Worm (Caenorhabditis elegans): ENCODE data around the gene srd-13.
A peak's percentile ranks its signal among the peaks of the same experiment; 100 is the strongest.

Gene srd-13

DNA sequence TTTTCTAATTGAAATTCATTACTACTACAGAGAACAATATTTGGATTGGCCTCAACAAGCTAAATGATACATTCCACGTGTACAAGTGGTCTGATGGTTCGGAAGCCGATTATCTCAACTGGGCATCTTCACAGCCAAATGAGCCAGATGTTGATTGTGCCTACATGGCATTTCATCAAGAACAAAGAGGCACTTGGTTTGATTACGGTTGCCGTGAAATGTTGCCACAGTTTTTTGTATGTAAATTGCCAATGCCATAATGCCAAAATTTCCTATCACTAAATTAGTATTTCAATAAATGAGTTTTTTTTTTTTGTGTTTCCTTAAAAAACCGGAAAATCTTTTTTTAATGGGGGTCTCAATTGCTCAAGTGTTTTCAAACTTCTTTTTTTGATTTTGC, 19.2 kb upstream of the srd-13 start:
- no peak for TF ChIP-seq crh-2 (tag; optimal IDR thresholded peaks at IDR 0.05)
- no peak for TF ChIP-seq ceh-16 (tag; optimal IDR thresholded peaks at IDR 0.05)
- no peak for TF ChIP-seq ztf-4 (tag; optimal IDR thresholded peaks at IDR 0.05)
- TF ChIP-seq nhr-12 (tag; optimal IDR thresholded peaks at IDR 0.05) = no peak
- TF ChIP-seq nhr-129 (tag; optimal IDR thresholded peaks at IDR 0.05) = no peak
- TF ChIP-seq gmeb-1 (tag; optimal IDR thresholded peaks at IDR 0.05) = no peak
- TF ChIP-seq F13H6.1 (tag; optimal IDR thresholded peaks at IDR 0.05) = no peak
- TF ChIP-seq mab-5 (tag; optimal IDR thresholded peaks at IDR 0.05) = no peak
- TF ChIP-seq unc-55 (GFP tag; optimal IDR thresholded peaks at IDR 0.05) = no peak
- TF ChIP-seq lin-39 (tag; optimal IDR thresholded peaks at IDR 0.05) = no peak
- TF ChIP-seq elt-3 (tag; optimal IDR thresholded peaks at IDR 0.05) = no peak
- no peak for TF ChIP-seq nhr-25 (tag; optimal IDR thresholded peaks at IDR 0.05)

DNA sequence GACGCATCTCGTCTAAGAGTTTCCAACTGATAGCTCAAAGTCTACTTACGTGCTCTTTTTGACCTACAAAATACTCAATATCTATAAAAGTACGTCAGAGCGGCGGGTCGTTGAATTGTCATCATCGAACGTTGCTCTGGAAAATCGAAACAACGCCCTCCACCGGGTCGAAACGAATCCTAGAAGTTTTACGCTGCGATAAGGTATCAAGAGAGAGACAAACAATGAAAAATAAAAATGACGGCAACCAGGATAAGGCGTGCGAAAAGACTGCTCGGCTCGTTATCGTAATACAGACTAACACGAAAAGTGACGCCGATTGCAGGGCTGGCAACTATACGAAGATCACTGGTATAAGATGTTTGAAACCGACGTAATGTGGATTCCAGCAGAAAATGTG, 18.8 kb upstream of the srd-13 start:
- TF ChIP-seq aly-2 (tag; optimal IDR thresholded peaks at IDR 0.05) = no peak
- TF ChIP-seq unc-55 (GFP tag; optimal IDR thresholded peaks at IDR 0.05) = no peak
- no peak for TF ChIP-seq sem-4 (tag; optimal IDR thresholded peaks at IDR 0.05)
- no peak for TF ChIP-seq nhr-21 (tag; optimal IDR thresholded peaks at IDR 0.05)
- TF ChIP-seq F13H6.1 (tag; optimal IDR thresholded peaks at IDR 0.05) = peak; percentile 3
- no peak for TF ChIP-seq mab-5 (tag; optimal IDR thresholded peaks at IDR 0.05)
- TF ChIP-seq nhr-23 (tag; optimal IDR thresholded peaks at IDR 0.05) = no peak
- peak; percentile 88 for TF ChIP-seq skn-1 (tag; optimal IDR thresholded peaks at IDR 0.05)
- TF ChIP-seq fos-1 (tag; optimal IDR thresholded peaks at IDR 0.05) = peak; percentile 68
- TF ChIP-seq nhr-10 (tag; optimal IDR thresholded peaks at IDR 0.05) = no peak
- TF ChIP-seq sma-3 (GFP tag; optimal IDR thresholded peaks at IDR 0.05) = peak; percentile 26
- peak; percentile 33 for TF ChIP-seq sma-9 (GFP tag; optimal IDR thresholded peaks at IDR 0.05)
- TF ChIP-seq sma-9 (tag; optimal IDR thresholded peaks at IDR 0.05) = no peak

DNA sequence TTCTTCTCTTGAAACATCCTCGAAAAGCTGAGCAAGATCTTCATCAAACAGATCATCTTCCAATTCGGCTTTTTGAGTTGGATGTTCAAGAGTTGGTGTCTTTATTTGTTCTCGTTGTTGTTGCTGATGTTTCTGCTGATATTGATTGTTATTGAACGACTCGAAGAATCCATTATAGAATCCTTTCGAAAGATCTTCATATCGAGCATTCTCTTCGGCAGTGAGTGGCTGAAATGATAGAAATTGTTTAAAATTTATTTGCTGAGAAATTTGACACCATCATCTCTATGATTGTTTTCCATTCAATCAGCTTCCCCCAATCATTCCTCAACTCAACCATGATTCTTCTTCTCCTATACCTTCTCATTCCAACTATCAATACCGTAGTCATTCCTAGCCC, 18.2 kb upstream of the srd-13 start, which contains the start of gene clec-178:
clec-178 (plus strand) TSS at position 301 of the 400 bp plus-strand sequence.
- no peak for TF ChIP-seq nhr-129 (tag; optimal IDR thresholded peaks at IDR 0.05)

DNA sequence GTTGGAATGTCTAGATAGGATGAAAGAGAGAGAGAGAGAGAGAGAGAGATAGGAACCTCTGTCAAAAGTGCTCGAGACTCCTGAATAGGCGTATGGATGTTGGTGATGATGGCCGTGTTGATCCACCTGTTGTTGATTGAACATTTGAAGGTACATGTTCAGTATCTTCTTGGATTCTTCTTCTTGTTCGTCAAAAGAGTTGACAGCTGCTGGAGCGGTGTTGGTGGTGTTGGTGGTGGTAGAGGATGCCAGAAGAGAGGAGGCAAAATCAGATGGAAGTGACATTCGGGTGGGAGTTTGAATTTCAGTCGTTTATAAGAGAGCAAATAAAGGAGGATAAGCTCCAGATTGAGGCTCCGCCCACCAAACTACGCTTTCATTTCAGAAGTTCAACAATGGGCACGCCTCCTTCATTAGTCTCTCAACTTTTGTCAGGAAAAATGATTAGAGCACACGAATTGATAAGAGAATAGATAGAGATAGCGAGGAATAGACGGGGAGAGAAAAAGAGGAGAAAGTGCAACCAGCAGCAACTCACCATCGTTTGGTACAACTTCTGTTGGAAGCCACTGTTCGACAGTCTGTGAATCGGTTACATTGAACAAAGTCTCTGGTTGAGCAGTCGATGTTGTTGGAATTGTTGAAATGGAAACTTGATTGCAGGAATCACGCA, 17.5 kb upstream of the srd-13 start:
- TF ChIP-seq sma-9 (GFP tag; optimal IDR thresholded peaks at IDR 0.05) (peak; percentile 23), sma-9 (tag; optimal IDR thresholded peaks at IDR 0.05) (no peak), fos-1 (tag; optimal IDR thresholded peaks at IDR 0.05) (peak; percentile 15), aly-2 (tag; optimal IDR thresholded peaks at IDR 0.05) (no peak)

DNA sequence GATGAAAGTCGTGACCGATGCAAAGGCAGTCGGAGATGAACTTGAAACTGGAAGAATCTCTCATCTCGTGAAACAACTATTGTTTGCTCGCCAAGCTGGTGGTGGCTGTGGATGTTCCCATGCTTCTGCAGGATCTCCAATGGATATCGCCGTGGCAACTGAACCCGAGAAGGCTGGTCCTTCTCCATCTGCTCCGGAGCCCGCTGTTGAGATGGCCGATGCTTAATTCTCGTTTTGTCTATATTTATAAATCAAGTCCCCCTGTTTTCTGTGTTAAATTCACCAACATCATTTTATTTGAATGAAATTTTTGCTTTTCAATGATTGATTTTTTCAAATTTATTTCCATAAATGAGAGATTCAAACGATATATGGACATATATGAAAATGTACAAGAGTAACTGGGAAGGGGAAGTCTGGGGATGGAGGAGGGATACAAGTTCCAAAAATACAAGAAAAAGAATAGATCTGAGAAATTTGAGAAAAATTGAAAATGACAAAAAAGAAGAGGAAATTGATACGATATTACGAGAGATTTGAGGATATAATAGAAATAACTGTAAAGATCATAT, 15.4 kb upstream of the srd-13 start:
- TF ChIP-seq nhr-23 (tag; optimal IDR thresholded peaks at IDR 0.05) = no peak
- no peak for TF ChIP-seq F13H6.1 (tag; optimal IDR thresholded peaks at IDR 0.05)
- TF ChIP-seq crh-2 (tag; optimal IDR thresholded peaks at IDR 0.05) = peak; percentile 8
- peak in 1 of 2 experiments; percentile 10 for TF ChIP-seq lsy-2 (tag; optimal IDR thresholded peaks at IDR 0.05)
- TF ChIP-seq nhr-25 (tag; optimal IDR thresholded peaks at IDR 0.05) = peak; percentile 15
- TF ChIP-seq sma-9 (GFP tag; optimal IDR thresholded peaks at IDR 0.05) = no peak
- TF ChIP-seq sma-9 (tag; optimal IDR thresholded peaks at IDR 0.05) = no peak

DNA sequence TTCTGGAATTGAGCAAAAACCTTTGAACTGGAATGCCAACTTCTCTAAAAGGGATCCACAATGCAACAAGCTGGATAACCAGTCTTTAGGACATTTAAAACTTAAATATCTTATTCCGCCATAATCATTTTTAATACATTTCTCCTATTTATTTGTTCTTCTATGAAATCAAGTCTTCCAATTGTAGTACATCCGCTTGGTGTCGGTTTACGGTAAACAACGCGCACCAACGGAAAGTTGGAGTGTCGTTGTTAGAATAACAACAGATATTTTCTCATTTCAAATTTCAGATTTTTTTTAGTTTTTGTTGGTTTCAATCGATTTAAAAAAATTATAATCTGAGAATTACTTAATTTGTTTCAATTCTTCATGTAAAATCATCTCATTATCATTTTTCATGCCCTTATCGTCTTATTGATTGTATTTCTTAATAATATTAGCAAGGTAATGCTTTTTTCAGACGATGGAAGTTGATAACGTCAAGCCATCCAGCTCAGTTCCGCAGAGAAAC, 13.7 kb upstream of the srd-13 start, which contains the start of gene csn-5:
csn-5 (plus strand) TSS at position 461 of the 511 bp plus-strand sequence.
- TF ChIP-seq ztf-4 (tag; optimal IDR thresholded peaks at IDR 0.05) (no peak), unc-62 (GFP tag; optimal IDR thresholded peaks at IDR 0.05) (no peak), R02D3.7 (tag; optimal IDR thresholded peaks at IDR 0.05) (peak; percentile 77), nhr-10 (tag; optimal IDR thresholded peaks at IDR 0.05) (no peak), nhr-129 (tag; optimal IDR thresholded peaks at IDR 0.05) (no peak), C34F6.9 (tag; optimal IDR thresholded peaks at IDR 0.05) (peak; percentile 23), mab-5 (tag; optimal IDR thresholded peaks at IDR 0.05) (no peak), ceh-82 (tag; optimal IDR thresholded peaks at IDR 0.05) (no peak), zag-1 (tag; optimal IDR thresholded peaks at IDR 0.05) (no peak), ZK546.5 (tag; optimal IDR thresholded peaks at IDR 0.05) (no peak), sem-4 (tag; optimal IDR thresholded peaks at IDR 0.05) (no peak), nhr-237 (tag; optimal IDR thresholded peaks at IDR 0.05) (no peak), snpc-4 (tag; optimal IDR thresholded peaks at IDR 0.05) (no peak), sma-3 (GFP tag; optimal IDR thresholded peaks at IDR 0.05) (no peak), nhr-77 (tag; optimal IDR thresholded peaks at IDR 0.05) (no peak), Y55F3AM.14 (GFP tag; optimal IDR thresholded peaks at IDR 0.05) (no peak), F13H6.1 (tag; optimal IDR thresholded peaks at IDR 0.05) (no peak)
